Fruit fly (Drosophila melanogaster) whole organism, pupa: ENCODE measurements around the gene CG12725.
A peak's percentile ranks its signal among the peaks of the same experiment; 100 is the strongest.

Experiments
- CG10348 ChIP-seq: fragments of 200-800 bp; sonication (Bioruptor generic); IDR thresholded peaks from 2 replicates; pipeline ENCODE4 v1.3.6; 2022; ENCODE audit warnings: missing biosample characterization, missing genetic modification characterization
- CG12605 ChIP-seq: fragments of 200-800 bp; sonication (Bioruptor generic); IDR thresholded peaks from 2 replicates; pipeline ENCODE4 v1.3.6; 2022; ENCODE audit warnings: missing biosample characterization, missing genetic modification characterization
- CG13204 ChIP-seq: fragments of 200-800 bp; sonication (Bioruptor generic); optimal IDR thresholded peaks from 2 replicates; lab custom pipeline; 2018; ENCODE audit warnings: missing biosample characterization, mild to moderate bottlenecking, missing genetic modification characterization, moderate library complexity
- CG14655 ChIP-seq: fragments of 200-800 bp; sonication (Bioruptor generic); optimal IDR thresholded peaks from 3 replicates; lab custom pipeline; 2017; ENCODE audit warnings: mild to moderate bottlenecking, missing biosample characterization, missing genetic modification reagents, missing genetic modification characterization
- CG15710 ChIP-seq: fragments of 200-800 bp; sonication (Bioruptor generic); optimal IDR thresholded peaks from 2 replicates; lab custom pipeline; 2018; ENCODE audit warnings: missing biosample characterization, mild to moderate bottlenecking, missing genetic modification characterization, moderate library complexity
- CG17806 ChIP-seq: fragments of 200-800 bp; sonication (Bioruptor generic); optimal IDR thresholded peaks from 2 replicates; lab custom pipeline; 2018; ENCODE audit warnings: missing biosample characterization, mild to moderate bottlenecking, missing genetic modification characterization, moderate library complexity
- CG32121 ChIP-seq: fragments of 200-800 bp; sonication (Bioruptor generic); IDR thresholded peaks from 2 replicates; pipeline ENCODE4 v1.3.6; 2022; ENCODE audit warnings: missing biosample characterization, missing genetic modification characterization
- CG34367 ChIP-seq: fragments of 200-800 bp; sonication (Bioruptor generic); optimal IDR thresholded peaks from 2 replicates; lab custom pipeline; 2018; ENCODE audit warnings: missing biosample characterization, mild to moderate bottlenecking, missing genetic modification characterization
- CG4496 ChIP-seq: fragments of 200-800 bp; sonication (Bioruptor generic); IDR thresholded peaks from 3 replicates; pipeline ENCODE4 v1.3.6; 2022; ENCODE audit warnings: missing biosample characterization, missing genetic modification characterization
- CG8159 ChIP-seq: fragments of 200-800 bp; sonication (Bioruptor generic); optimal IDR thresholded peaks from 3 replicates; lab custom pipeline; 2018; ENCODE audit warnings: missing biosample characterization, mild to moderate bottlenecking, missing genetic modification characterization, moderate library complexity
- CG8301 ChIP-seq: fragments of 200-800 bp; sonication (Bioruptor generic); optimal IDR thresholded peaks from 2 replicates; lab custom pipeline; 2018; ENCODE audit warnings: missing biosample characterization, mild to moderate bottlenecking, missing genetic modification characterization
- CG9948 ChIP-seq: fragments of 200-800 bp; sonication (Bioruptor generic); optimal IDR thresholded peaks from 2 replicates; lab custom pipeline; 2018; ENCODE audit warnings: missing biosample characterization, mild to moderate bottlenecking, missing genetic modification characterization, moderate library complexity
- D1 ChIP-seq: fragments of 200-800 bp; sonication (Bioruptor generic); optimal IDR thresholded peaks from 2 replicates; lab custom pipeline; 2018; ENCODE audit warnings: missing biosample characterization, mild to moderate bottlenecking, missing genetic modification characterization, moderate library complexity
- EcR ChIP-seq: fragments of 200-800 bp; sonication (Bioruptor generic); optimal IDR thresholded peaks from 3 replicates; lab custom pipeline; 2019; ENCODE audit warnings: missing biosample characterization, missing genetic modification characterization, mild to moderate bottlenecking, moderate library complexity, missing genetic modification reagents
- Ets98B ChIP-seq: fragments of 200-800 bp; sonication (Bioruptor generic); IDR thresholded peaks from 2 replicates; pipeline ENCODE4 v1.3.6; 2022; ENCODE audit warnings: missing biosample characterization, missing genetic modification characterization
- Pif1A ChIP-seq: fragments of 200-800 bp; sonication (Bioruptor generic); optimal IDR thresholded peaks from 3 replicates; lab custom pipeline; 2016; ENCODE audit warnings: missing biosample characterization, missing genetic modification characterization
- Pif1B ChIP-seq: fragments of 200-800 bp; sonication (Bioruptor generic); optimal IDR thresholded peaks from 3 replicates; lab custom pipeline; 2016; ENCODE audit warnings: missing biosample characterization, missing genetic modification characterization
- Snoo ChIP-seq: fragments of 200-800 bp; sonication (Bioruptor generic); optimal IDR thresholded peaks from 3 replicates; lab custom pipeline; 2017; ENCODE audit warnings: missing biosample characterization, mild to moderate bottlenecking, missing genetic modification characterization, inconsistent platforms
- fd96Ca ChIP-seq: fragments of 200-800 bp; sonication (Bioruptor generic); IDR thresholded peaks from 3 replicates; pipeline ENCODE4 v1.3.6; 2022; ENCODE audit warnings: missing biosample characterization, missing genetic modification characterization
- gl ChIP-seq: fragments of 200-800 bp; sonication (Bioruptor generic); optimal IDR thresholded peaks from 2 replicates; lab custom pipeline; 2018; ENCODE audit warnings: missing biosample characterization, mild to moderate bottlenecking, missing genetic modification characterization
- rn ChIP-seq: fragments of 200-800 bp; sonication (Bioruptor generic); IDR thresholded peaks from 2 replicates; pipeline ENCODE4 v1.3.6; 2022; ENCODE audit warnings: missing biosample characterization, missing genetic modification characterization

CG12725 gene

dm6 chrX:13372512-13372911, 30.2 kb downstream of the CG12725 start:
- 0 out of 2 replicates have a peak, but pooled peaks have one; percentile 19 for TF ChIP-seq CG12605 (GFP tag; lab: Robert Waterston, UW)
- no peak for TF ChIP-seq D1 (tag; lab: Kevin White, UChicago)
- TF ChIP-seq CG15710 (tag; lab: Kevin White, UChicago), result no peak

- no peak for TF ChIP-seq Pif1B (GFP tag; lab: Kevin White, UChicago)
- no peak for TF ChIP-seq CG9948
Observed at dm6 chrX:13371704-13372049, 31.0 kb downstream of the CG12725 start.

- TF ChIP-seq Ets98B (GFP tag; lab: Robert Waterston, UW) (peak; percentile 17; the same call in 1 of the 2 replicates), Pif1B (GFP tag; lab: Kevin White, UChicago) (no peak), CG32121 (GFP tag; lab: Robert Waterston, UW) (peak; percentile 28; the same call in 1 of the 2 replicates), EcR (no peak), CG9948 (no peak), CG4496 (GFP tag; lab: Robert Waterston, UW) (peak; percentile 54; the same call in 2 of the 3 replicates)
Observed at dm6 chrX:13370826-13371703, 31.6 kb downstream of the CG12725 start.

- TF ChIP-seq CG4496 (GFP tag; lab: Robert Waterston, UW) (no peak), CG12605 (GFP tag; lab: Robert Waterston, UW) (no peak), CG34367 (tag; lab: Kevin White, UChicago) (no peak), CG17806 (tag; lab: Kevin White, UChicago) (no peak), CG9948 (no peak), EcR (no peak), Ets98B (GFP tag; lab: Robert Waterston, UW) (no peak), gl (tag; lab: Kevin White, UChicago) (no peak), Pif1B (GFP tag; lab: Kevin White, UChicago) (no peak), Pif1A (no peak), fd96Ca (GFP tag; lab: Robert Waterston, UW) (no peak), CG8301 (tag; lab: Kevin White, UChicago) (no peak), CG8159 (no peak), CG10348 (GFP tag; lab: Robert Waterston, UW) (no peak)
Observed at dm6 chrX:13370306-13370705, 32.4 kb downstream of the CG12725 start, which contains the start of gene CG1640. TSS of gene CG1640 (plus strand) at chrX:13370606.

dm6 chrX:13369438-13369837, 33.2 kb downstream of the CG12725 start:
- TF ChIP-seq EcR (no peak), CG17806 (tag; lab: Kevin White, UChicago) (no peak), CG13204 (GFP tag; lab: Kevin White, UChicago) (no peak), D1 (tag; lab: Kevin White, UChicago) (no peak), CG14655 (GFP tag; lab: Kevin White, UChicago) (no peak), fd96Ca (GFP tag; lab: Robert Waterston, UW) (no peak), CG9948 (no peak), gl (tag; lab: Kevin White, UChicago) (no peak), CG8301 (tag; lab: Kevin White, UChicago) (no peak), CG4496 (GFP tag; lab: Robert Waterston, UW) (no peak), CG32121 (GFP tag; lab: Robert Waterston, UW) (no peak)

- TF ChIP-seq gl (tag; lab: Kevin White, UChicago) (peak; percentile 16), CG9948 (peak; percentile 46), CG34367 (tag; lab: Kevin White, UChicago) (peak; percentile 42), Pif1B (GFP tag; lab: Kevin White, UChicago) (no peak), Ets98B (GFP tag; lab: Robert Waterston, UW) (peak; percentile 34; the same call in 1 of the 2 replicates), fd96Ca (GFP tag; lab: Robert Waterston, UW) (no peak), CG8159 (peak; percentile 60), CG15710 (tag; lab: Kevin White, UChicago) (peak; percentile 59), Pif1A (no peak), Snoo (tag; lab: Kevin White, UChicago) (no peak), rn (GFP tag; lab: Robert Waterston, UW) (no peak), CG17806 (tag; lab: Kevin White, UChicago) (peak; percentile 56), D1 (tag; lab: Kevin White, UChicago) (no peak), CG32121 (GFP tag; lab: Robert Waterston, UW) (peak; percentile 27; the same call in 1 of the 2 replicates), CG13204 (GFP tag; lab: Kevin White, UChicago) (no peak), CG10348 (GFP tag; lab: Robert Waterston, UW) (no peak), CG4496 (GFP tag; lab: Robert Waterston, UW) (peak; percentile 64; the same call in 2 of the 3 replicates), CG12605 (GFP tag; lab: Robert Waterston, UW) (no peak), EcR (no peak), CG8301 (tag; lab: Kevin White, UChicago) (peak; percentile 40), CG14655 (GFP tag; lab: Kevin White, UChicago) (peak; percentile 58)
Observed at dm6 chrX:13368149-13368548, 34.5 kb downstream of the CG12725 start, which contains the start of gene dmrt11E. TSS of gene dmrt11E (plus strand) at chrX:13368191.
